Worm (Caenorhabditis elegans): Measurements from ENCODE around the gene kin-16.

Gene kin-16

ce11 chrII:9398370-9398901, 37.5 kb downstream of the kin-16 start, which contains the start of the genes Y51B9A.14 and Y51B9A.8:
Y51B9A.14 (minus strand) TSS chrII:9398470.
Y51B9A.8 (plus strand) TSS chrII:9398851.
- TF ChIP-seq skn-1 (tag; optimal IDR thresholded peaks at IDR 0.05) (no peak), aly-2 (tag; optimal IDR thresholded peaks at IDR 0.05) (no peak), aha-1 (tag) (no peak), ZK546.5 (tag; optimal IDR thresholded peaks at IDR 0.05) (no peak), daf-19 (GFP tag; conservative IDR thresholded peaks at IDR 0.05) (no peak), duxl-1 (tag; optimal IDR thresholded peaks at IDR 0.05; ENCODE audit: poor library complexity) (no peak), mxl-2 (GFP tag; conservative IDR thresholded peaks at IDR 0.05) (no peak), lin-29 (GFP tag; IDR thresholded peaks at IDR 0.05) (no peak), lin-13 (GFP tag; optimal IDR thresholded peaks at IDR 0.05) (no peak), nhr-10 (tag; optimal IDR thresholded peaks at IDR 0.05) (no peak), ceh-82 (tag; optimal IDR thresholded peaks at IDR 0.05) (no peak), F10B5.3 (tag; optimal IDR thresholded peaks at IDR 0.05) (no peak), nhr-102 (tag; optimal IDR thresholded peaks at IDR 0.05) (no peak), nhr-6 (tag; optimal IDR thresholded peaks at IDR 0.05) (no peak), ceh-28 (tag; optimal IDR thresholded peaks at IDR 0.05) (no peak), egl-43 (GFP tag; IDR thresholded peaks at IDR 0.05) (no peak)

ce11 chrII:9397496-9397895, 38.4 kb downstream of the kin-16 start, which contains the start of gene Y51B9A.9:
Y51B9A.9 (minus strand) TSS chrII:9397596.
- TF ChIP-seq pqm-1 (tag; optimal IDR thresholded peaks at IDR 0.05): peak; percentile 47
- no peak for TF ChIP-seq F49E8.2 (tag; optimal IDR thresholded peaks at IDR 0.05; ENCODE audit: borderline replicate concordance)
- TF ChIP-seq daf-16 (GFP tag; optimal IDR thresholded peaks at IDR 0.05): no peak
- TF ChIP-seq daf-16 (tag; optimal IDR thresholded peaks at IDR 0.05): peak; percentile 68

- TF ChIP-seq jun-1 (tag; optimal IDR thresholded peaks at IDR 0.05) (no peak), mdt-29 (GFP tag; IDR thresholded peaks at IDR 0.05) (no peak), snpc-4 (tag; optimal IDR thresholded peaks at IDR 0.05) (no peak), nhr-48 (tag; optimal IDR thresholded peaks at IDR 0.05) (no peak)
Observed at ce11 chrII:9392724-9393123, 43.2 kb downstream of the kin-16 start, which contains the start of gene lido-17. lido-17 (minus strand) TSS chrII:9392824.

ce11 chrII:9385241-9385640, 50.7 kb downstream of the kin-16 start, which contains the start of gene C06C3.7:
C06C3.7 (plus strand) TSS chrII:9385541.
- TF ChIP-seq set-16 (GFP tag; IDR thresholded peaks at IDR 0.05) (no peak), F44E2.7 (GFP tag; IDR thresholded peaks at IDR 0.05) (no peak), arid-1 (GFP tag; conservative IDR thresholded peaks at IDR 0.05) (no peak), ceh-32 (tag; optimal IDR thresholded peaks at IDR 0.05; ENCODE audit: poor library complexity) (no peak), zfp-3 (GFP tag; conservative IDR thresholded peaks at IDR 0.05) (no peak), daf-12 (tag; optimal IDR thresholded peaks at IDR 0.05) (no peak), F26F4.8 (GFP tag; conservative IDR thresholded peaks at IDR 0.05) (no peak), unc-130 (GFP tag; optimal IDR thresholded peaks at IDR 0.05) (no peak), tag-97 (GFP tag; IDR thresholded peaks at IDR 0.05) (no peak), hmg-1.1 (GFP tag; IDR thresholded peaks at IDR 0.05) (no peak), dve-1 (tag; optimal IDR thresholded peaks at IDR 0.05; ENCODE audit: insufficient read depth) (no peak), attf-4 (tag; optimal IDR thresholded peaks at IDR 0.05) (no peak), mep-1 (tag; optimal IDR thresholded peaks at IDR 0.05) (no peak), snpc-1.2 (GFP tag; IDR thresholded peaks at IDR 0.05) (no peak), ZK546.5 (tag; optimal IDR thresholded peaks at IDR 0.05) (no peak), hlh-30 (tag; optimal IDR thresholded peaks at IDR 0.05; ENCODE audit: insufficient read depth) (no peak), daf-19 (GFP tag; conservative IDR thresholded peaks at IDR 0.05) (no peak), Y5F2A.4 (GFP tag; optimal IDR thresholded peaks at IDR 0.05) (no peak), rbr-2 (tag; optimal IDR thresholded peaks at IDR 0.05) (no peak)

All from whole organism, L4 larva.